Worm (Caenorhabditis elegans): ENCODE measurements around the gene snet-1.

Gene snet-1

ce11 chrX:3645924-3646323, 22.8 kb downstream of the snet-1 start:
- TF ChIP-seq skn-1 (tag; optimal IDR thresholded peaks at IDR 0.05) (no peak), zag-1 (tag; optimal IDR thresholded peaks at IDR 0.05) (no peak), nhr-129 (tag; optimal IDR thresholded peaks at IDR 0.05) (peak; percentile 24), dmd-4 (tag; optimal IDR thresholded peaks at IDR 0.05) (no peak), sma-3 (GFP tag; optimal IDR thresholded peaks at IDR 0.05) (no peak), Y55F3AM.14 (GFP tag; optimal IDR thresholded peaks at IDR 0.05) (no peak), F13H6.1 (tag; optimal IDR thresholded peaks at IDR 0.05) (peak; percentile 34)

ce11 chrX:3644796-3645195, 23.9 kb downstream of the snet-1 start, which contains the start of gene tmem-24:
Gene tmem-24 (minus strand): TSS chrX:3644896.
- TF ChIP-seq nhr-12 (tag; optimal IDR thresholded peaks at IDR 0.05) (no peak), ama-1 (optimal IDR thresholded peaks at IDR 0.05) (no peak), lsy-2 (tag; optimal IDR thresholded peaks at IDR 0.05) (no peak), alr-1 (tag; optimal IDR thresholded peaks at IDR 0.05) (no peak), nhr-237 (tag; optimal IDR thresholded peaks at IDR 0.05) (no peak), zag-1 (tag; optimal IDR thresholded peaks at IDR 0.05) (no peak), blmp-1 (tag; optimal IDR thresholded peaks at IDR 0.05; ENCODE audit: insufficient read depth) (no peak), ceh-82 (tag; optimal IDR thresholded peaks at IDR 0.05) (no peak)

- no peak for TF ChIP-seq Y55F3AM.14 (GFP tag; optimal IDR thresholded peaks at IDR 0.05)
- TF ChIP-seq lin-11 (tag; optimal IDR thresholded peaks at IDR 0.05), result no peak
- no peak for TF ChIP-seq nhr-25 (tag; optimal IDR thresholded peaks at IDR 0.05)
- TF ChIP-seq ztf-4 (tag; optimal IDR thresholded peaks at IDR 0.05), result no peak
- TF ChIP-seq gmeb-1 (tag; optimal IDR thresholded peaks at IDR 0.05), result no peak
- no peak for TF ChIP-seq nhr-237 (tag; optimal IDR thresholded peaks at IDR 0.05)
- no peak for TF ChIP-seq peb-1 (tag; optimal IDR thresholded peaks at IDR 0.05)
- no peak for TF ChIP-seq nhr-12 (tag; optimal IDR thresholded peaks at IDR 0.05)
- TF ChIP-seq aly-2 (tag; optimal IDR thresholded peaks at IDR 0.05), result no peak
- no peak for TF ChIP-seq ceh-16 (tag; optimal IDR thresholded peaks at IDR 0.05)
- TF ChIP-seq elt-1 (tag; optimal IDR thresholded peaks at IDR 0.05), result no peak
- TF ChIP-seq mab-5 (tag; optimal IDR thresholded peaks at IDR 0.05), result no peak
- TF ChIP-seq elt-3 (tag; optimal IDR thresholded peaks at IDR 0.05), result no peak
- TF ChIP-seq lsy-2 (tag; optimal IDR thresholded peaks at IDR 0.05), result no peak
Observed at ce11 chrX:3634782-3635181, 34.0 kb downstream of the snet-1 start.

- no peak for TF ChIP-seq crh-2 (tag; optimal IDR thresholded peaks at IDR 0.05)
- TF ChIP-seq aly-2 (tag; optimal IDR thresholded peaks at IDR 0.05), result no peak
Observed at ce11 chrX:3633654-3634053, 35.1 kb downstream of the snet-1 start, which contains the start of gene gst-11. Gene gst-11 (minus strand): TSS chrX:3633754.

ce11 chrX:3631550-3631949, 37.2 kb downstream of the snet-1 start:
- TF ChIP-seq ztf-4 (tag; optimal IDR thresholded peaks at IDR 0.05) (no peak), aly-2 (tag; optimal IDR thresholded peaks at IDR 0.05) (no peak), ztf-1 (GFP tag; conservative IDR thresholded peaks at IDR 0.05) (no peak), mab-5 (tag; optimal IDR thresholded peaks at IDR 0.05) (no peak), nhr-10 (tag; optimal IDR thresholded peaks at IDR 0.05) (no peak), nhr-77 (tag; optimal IDR thresholded peaks at IDR 0.05) (no peak), crh-2 (tag; optimal IDR thresholded peaks at IDR 0.05) (no peak), nhr-237 (tag; optimal IDR thresholded peaks at IDR 0.05) (no peak), egl-27 (tag; optimal IDR thresholded peaks at IDR 0.05) (no peak), mdl-1 (tag; optimal IDR thresholded peaks at IDR 0.05) (no peak), elt-1 (tag; optimal IDR thresholded peaks at IDR 0.05) (no peak), lin-11 (tag; optimal IDR thresholded peaks at IDR 0.05) (no peak), lsy-2 (tag; optimal IDR thresholded peaks at IDR 0.05) (no peak), alr-1 (tag; optimal IDR thresholded peaks at IDR 0.05) (no peak), dmd-4 (tag; optimal IDR thresholded peaks at IDR 0.05) (no peak), blmp-1 (tag; optimal IDR thresholded peaks at IDR 0.05; ENCODE audit: insufficient read depth) (no peak)

ce11 chrX:3630090-3630489, 38.7 kb downstream of the snet-1 start:
- TF ChIP-seq snpc-4 (tag; optimal IDR thresholded peaks at IDR 0.05) (no peak), ceh-82 (tag; optimal IDR thresholded peaks at IDR 0.05) (no peak), nhr-25 (tag; optimal IDR thresholded peaks at IDR 0.05) (no peak), zag-1 (tag; optimal IDR thresholded peaks at IDR 0.05) (no peak), sma-9 (GFP tag; optimal IDR thresholded peaks at IDR 0.05) (no peak), sma-9 (tag; optimal IDR thresholded peaks at IDR 0.05) (no peak), Y55F3AM.14 (GFP tag; optimal IDR thresholded peaks at IDR 0.05) (no peak), lin-39 (tag; optimal IDR thresholded peaks at IDR 0.05) (no peak), gmeb-1 (tag; optimal IDR thresholded peaks at IDR 0.05) (no peak), peb-1 (tag; optimal IDR thresholded peaks at IDR 0.05) (no peak), ztf-1 (GFP tag; conservative IDR thresholded peaks at IDR 0.05) (no peak), lin-11 (tag; optimal IDR thresholded peaks at IDR 0.05) (no peak), ama-1 (optimal IDR thresholded peaks at IDR 0.05) (no peak), mdl-1 (tag; optimal IDR thresholded peaks at IDR 0.05) (no peak), elt-3 (tag; optimal IDR thresholded peaks at IDR 0.05) (no peak), nhr-6 (tag; optimal IDR thresholded peaks at IDR 0.05) (no peak), nhr-12 (tag; optimal IDR thresholded peaks at IDR 0.05) (no peak), ztf-4 (tag; optimal IDR thresholded peaks at IDR 0.05) (no peak), aly-2 (tag; optimal IDR thresholded peaks at IDR 0.05) (no peak)

Data from whole organism, L2 larva.